Fruit fly (Drosophila melanogaster): ENCODE measurements around the gene SecS.

DNA sequence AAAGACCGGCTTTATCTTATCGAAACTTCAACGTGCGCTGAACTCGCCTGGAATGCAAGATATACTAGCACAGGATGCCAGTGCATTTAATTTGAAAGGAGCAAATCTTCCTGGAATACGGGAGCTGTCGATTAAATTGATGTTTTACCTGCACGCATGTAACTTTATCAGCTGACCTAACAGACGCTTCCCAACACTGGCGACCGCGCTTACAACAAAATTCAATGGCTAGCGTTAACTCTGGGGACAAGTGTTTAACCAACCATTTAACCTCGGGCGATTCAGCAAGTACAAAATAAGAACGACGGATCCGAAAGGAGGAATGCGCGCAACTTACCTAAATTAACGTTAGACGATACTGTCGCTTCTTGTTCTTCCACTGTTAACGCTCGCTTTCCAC, 10.5 kb downstream of the SecS start:
- TF ChIP-seq psq (optimal IDR thresholded peaks at IDR 0.05) = no peak
- no peak for TF ChIP-seq Sin3A (optimal IDR thresholded peaks at IDR 0.05)
- no peak for TF ChIP-seq h (optimal IDR thresholded peaks at IDR 0.05)
- TF ChIP-seq insv (optimal IDR thresholded peaks at IDR 0.05) = no peak
- no peak for TF ChIP-seq ttk (optimal IDR thresholded peaks at IDR 0.05)
- TF ChIP-seq Myc (optimal IDR thresholded peaks at IDR 0.05) = no peak
